Fruit fly (Drosophila melanogaster): ENCODE measurements around the gene CG9396.
A peak's percentile ranks its signal among the peaks of the same experiment; 100 is the strongest.

CG9396 gene

DNA sequence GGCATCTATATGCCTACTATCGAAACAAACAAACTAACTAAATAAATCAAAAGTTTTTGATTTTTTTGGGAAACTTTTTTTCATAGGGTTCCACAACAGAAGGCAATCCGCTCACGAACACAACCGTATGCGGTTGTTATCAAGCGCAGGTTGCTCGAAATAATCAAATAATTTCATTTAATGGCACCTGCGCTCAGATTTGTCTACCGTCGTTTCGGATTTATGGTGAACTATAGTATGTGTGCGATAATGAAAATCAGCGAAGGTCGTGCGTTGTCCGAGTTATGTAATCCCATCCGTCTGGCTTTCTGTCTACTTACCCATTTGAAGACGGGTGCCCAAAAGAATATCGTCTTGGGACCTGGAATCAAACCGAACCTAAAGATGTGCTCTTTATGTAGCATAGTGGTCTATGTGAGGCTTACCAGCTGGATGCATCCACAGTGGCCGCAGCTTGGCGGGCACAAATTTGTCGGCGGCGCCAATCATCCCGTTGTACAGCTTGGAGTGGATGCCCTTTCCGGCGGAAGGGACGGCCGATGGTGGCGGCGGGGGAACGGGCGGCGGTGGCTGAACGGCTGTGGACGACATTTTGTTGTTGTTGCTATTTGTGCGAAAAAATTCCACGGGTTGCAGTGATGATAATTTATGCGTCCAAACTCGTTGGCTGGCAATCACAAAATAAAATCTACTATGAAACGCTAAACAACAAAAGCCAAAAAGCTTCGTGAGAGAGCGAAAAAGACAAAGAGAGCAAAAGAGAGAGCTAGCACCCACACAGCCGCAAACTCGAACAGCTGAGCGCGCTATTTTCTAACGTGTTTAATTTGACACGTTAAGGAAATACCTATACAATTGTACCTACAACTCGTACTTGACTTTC lies 1.7 kb upstream of the CG9396 start (continued):
- TF ChIP-seq HLH4C (GFP tag; IDR thresholded peaks at IDR 0.05; ENCODE audit: partially characterized antibody) (0 out of 3 replicates have a peak, but pooled peaks have one; percentile 20), CG8281 (tag; optimal IDR thresholded peaks at IDR 0.05) (no peak), Stat92E (GFP tag; optimal IDR thresholded peaks at IDR 0.05) (no peak), unc-4 (GFP tag; IDR thresholded peaks at IDR 0.05; ENCODE audit: partially characterized antibody) (peak; percentile 36), sc (optimal IDR thresholded peaks at IDR 0.05) (no peak), sc (GFP tag; optimal IDR thresholded peaks at IDR 0.05) (no peak), CG13296 (GFP tag; optimal IDR thresholded peaks at IDR 0.05) (no peak), trh (GFP tag; optimal IDR thresholded peaks at IDR 0.05) (no peak), CG15011 (GFP tag; optimal IDR thresholded peaks at IDR 0.05) (no peak), B-H2 (GFP tag; optimal IDR thresholded peaks at IDR 0.05) (no peak), CG15479 (GFP tag; optimal IDR thresholded peaks at IDR 0.05) (no peak), CG10267 (tag; optimal IDR thresholded peaks at IDR 0.05) (no peak), ssp (GFP tag; IDR thresholded peaks at IDR 0.05) (no peak), Chrac-16 (GFP tag; optimal IDR thresholded peaks at IDR 0.05) (no peak), NK7.1 (GFP tag; optimal IDR thresholded peaks at IDR 0.05) (no peak), CG2678 (tag; optimal IDR thresholded peaks at IDR 0.05) (no peak)

DNA sequence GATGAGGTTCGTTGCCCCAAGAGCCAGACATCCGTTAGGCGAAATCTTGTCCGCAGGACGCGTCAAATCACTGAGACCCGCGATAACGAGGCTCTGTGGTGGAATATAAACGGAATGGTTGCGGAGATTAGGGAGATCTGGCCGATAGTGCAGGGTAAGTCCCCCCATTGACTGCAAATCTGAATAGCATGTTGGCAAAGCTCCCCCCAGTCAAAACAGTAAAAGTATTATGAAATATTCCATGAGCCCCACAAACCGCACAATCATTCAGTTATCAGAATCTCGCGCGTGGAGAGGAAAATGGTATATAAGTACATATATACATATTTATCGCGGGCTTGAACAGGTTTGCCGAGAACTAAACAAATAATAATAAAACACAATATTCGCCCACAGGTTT lies 766 bp downstream of the CG9396 start:
- TF ChIP-seq sug (tag; optimal IDR thresholded peaks at IDR 0.05) (peak; percentile 27), Pdp1 (GFP tag; optimal IDR thresholded peaks at IDR 0.05) (peak in 1 of 2 experiments; percentile 35), Vsx1 (GFP tag; optimal IDR thresholded peaks at IDR 0.05) (no peak), CG6791 (GFP tag; IDR thresholded peaks at IDR 0.05; ENCODE audit: partially characterized antibody) (0 out of 3 replicates have a peak, but pooled peaks have one; percentile 33), sens (GFP tag) (peak; percentile 24)

DNA sequence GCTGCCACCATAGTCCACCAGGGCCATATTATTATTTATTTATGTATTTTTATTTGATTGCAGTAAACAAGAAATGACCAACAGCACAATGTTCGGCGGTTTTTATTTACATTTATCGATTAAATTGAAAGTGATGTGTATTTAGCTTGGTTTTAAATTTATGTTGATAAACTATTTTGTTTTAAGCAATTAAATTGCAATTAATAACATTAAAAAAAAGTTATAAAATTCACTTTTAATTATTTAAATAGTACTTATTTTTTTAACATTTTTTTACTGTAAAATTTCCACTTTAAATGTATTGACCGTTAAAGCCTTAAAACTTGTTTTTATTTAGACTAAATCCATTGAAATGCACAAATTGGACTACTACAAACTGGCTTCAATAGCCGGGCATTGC lies 1.3 kb downstream of the CG9396 start, which contains the start of gene CG16790:
CG16790 (minus strand) TSS at position 101 of the 400 bp plus-strand sequence.
- TF ChIP-seq Sry-β (GFP tag; optimal IDR thresholded peaks at IDR 0.05) (peak; percentile 54), MBD-R2 (GFP tag; IDR thresholded peaks at IDR 0.05) (0 out of 2 replicates have a peak, but pooled peaks have one; percentile 42), CG10267 (tag; optimal IDR thresholded peaks at IDR 0.05) (no peak), row (GFP tag; IDR thresholded peaks at IDR 0.05) (peak; percentile 13; the same call in 1 of the 3 replicates)

DNA sequence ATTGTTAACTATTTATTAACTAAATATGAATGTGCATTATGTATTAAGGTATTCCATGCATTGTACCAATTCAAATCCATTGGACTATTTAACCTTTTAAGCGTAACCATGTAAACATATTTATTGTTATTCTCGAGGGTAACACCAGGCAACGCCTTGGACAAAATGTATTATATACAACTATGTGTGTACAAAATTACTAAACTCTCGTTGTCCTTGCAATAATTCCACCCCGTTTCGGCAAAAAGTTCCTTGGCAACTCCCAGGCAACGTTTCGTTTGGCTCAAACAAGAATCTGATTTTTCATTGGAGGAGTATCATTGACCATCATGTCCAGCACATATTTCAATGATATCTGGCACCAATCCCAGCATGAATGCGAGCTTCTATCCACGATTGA lies 5.5 kb downstream of the CG9396 start, which contains the start of gene CG16789:
CG16789 (plus strand) TSS at position 301 of the 400 bp plus-strand sequence.
- no peak for TF ChIP-seq CG6854 (GFP tag; optimal IDR thresholded peaks at IDR 0.05)
- no peak for TF ChIP-seq CG3281 (GFP tag; optimal IDR thresholded peaks at IDR 0.05)
- no peak for TF ChIP-seq slou (GFP tag; optimal IDR thresholded peaks at IDR 0.05)
- no peak for TF ChIP-seq CG4360 (GFP tag; IDR thresholded peaks at IDR 0.05)
- TF ChIP-seq Ptx1 (GFP tag; IDR thresholded peaks at IDR 0.05): no peak
- TF ChIP-seq Hmr (GFP tag; optimal IDR thresholded peaks at IDR 0.05): no peak
- no peak for TF ChIP-seq CG42726 (GFP tag; IDR thresholded peaks at IDR 0.05; ENCODE audit: partially characterized antibody)
- no peak for TF ChIP-seq gsb (GFP tag; IDR thresholded peaks at IDR 0.05)
- no peak for TF ChIP-seq schlank (tag; optimal IDR thresholded peaks at IDR 0.05)
- no peak for TF ChIP-seq CG18764 (GFP tag; optimal IDR thresholded peaks at IDR 0.05)
- TF ChIP-seq ERR (GFP tag; optimal IDR thresholded peaks at IDR 0.05): no peak
- no peak for TF ChIP-seq CG5180 (GFP tag; optimal IDR thresholded peaks at IDR 0.05)
- no peak for TF ChIP-seq fd96Cb (tag; optimal IDR thresholded peaks at IDR 0.05)

Data from whole organism, embryonic.